Worm (Caenorhabditis elegans): ENCODE measurements around the gene ttr-9.
A peak's percentile ranks its signal among the peaks of the same experiment; 100 is the strongest.

ttr-9 gene

DNA sequence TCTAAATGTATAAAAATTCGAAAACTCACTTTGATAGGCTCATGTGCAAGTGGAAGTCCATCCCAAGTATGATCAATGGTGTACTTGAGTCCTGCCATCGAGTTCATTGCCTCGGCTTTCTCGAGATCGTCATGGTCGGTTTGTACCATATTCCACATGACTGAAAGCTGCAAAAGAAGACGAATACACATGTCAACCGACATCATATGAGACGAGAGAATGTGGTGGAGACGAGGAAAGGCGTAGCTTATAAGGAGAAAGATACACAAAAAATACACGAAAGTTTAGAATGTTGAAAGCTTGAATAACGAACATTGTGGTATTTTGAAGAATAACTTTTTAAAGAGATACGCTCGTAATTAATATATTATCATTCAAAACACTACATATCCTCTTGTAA, 6.7 kb upstream of the ttr-9 start, which contains the start of gene C33A12.3:
Gene C33A12.3, minus strand, starts transcription at position 167 of the 400 bp plus-strand sequence.
- TF ChIP-seq hlh-30 (tag; optimal IDR thresholded peaks at IDR 0.05; ENCODE audit: insufficient read depth) (peak; percentile 58), mxl-3 (GFP tag; optimal IDR thresholded peaks at IDR 0.05) (no peak)

DNA sequence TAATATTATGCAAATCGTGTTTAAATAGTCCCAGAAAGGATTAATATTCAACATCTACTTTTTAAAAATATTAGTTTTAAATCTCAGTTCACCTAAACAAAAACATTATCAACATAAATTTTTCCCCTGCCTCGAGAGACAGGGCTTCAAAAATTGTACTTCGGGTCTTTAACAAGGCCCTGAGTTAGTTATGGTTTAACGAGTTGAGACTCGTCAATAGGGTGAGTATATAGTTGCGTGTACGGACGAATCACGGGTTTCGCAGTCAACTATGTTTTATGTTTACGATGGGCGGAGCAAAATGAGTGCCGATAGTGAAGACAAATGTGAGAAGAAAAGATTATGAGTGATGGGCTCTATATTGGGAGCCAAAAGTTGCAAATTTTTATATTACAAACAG, 5.5 kb upstream of the ttr-9 start:
- TF ChIP-seq mes-2 (tag; optimal IDR thresholded peaks at IDR 0.05; ENCODE audit: poor library complexity, severe bottlenecking) (peak; percentile 54), pqm-1 (tag; optimal IDR thresholded peaks at IDR 0.05) (peak; percentile 8), spr-1 (tag; optimal IDR thresholded peaks at IDR 0.05) (no peak), nhr-77 (tag; optimal IDR thresholded peaks at IDR 0.05) (no peak), nhr-102 (tag; optimal IDR thresholded peaks at IDR 0.05) (peak; percentile 36), hlh-11 (tag; optimal IDR thresholded peaks at IDR 0.05) (peak; percentile 19), aha-1 (tag) (peak; percentile 99), snpc-1.2 (GFP tag; IDR thresholded peaks at IDR 0.05) (0 out of 2 replicates have a peak, but pooled peaks have one; percentile 6), set-16 (GFP tag; IDR thresholded peaks at IDR 0.05) (no peak), daf-16 (GFP tag; optimal IDR thresholded peaks at IDR 0.05) (no peak), daf-16 (tag; optimal IDR thresholded peaks at IDR 0.05) (peak; percentile 85), ces-1 (GFP tag; optimal IDR thresholded peaks at IDR 0.05) (no peak), aly-2 (tag; optimal IDR thresholded peaks at IDR 0.05) (no peak), lin-38 (GFP tag; IDR thresholded peaks at IDR 0.05) (peak; percentile 2; the same call in 1 of the 2 replicates), php-3 (GFP tag; IDR thresholded peaks at IDR 0.05) (peak; percentile 43; the same call in 1 of the 2 replicates)

DNA sequence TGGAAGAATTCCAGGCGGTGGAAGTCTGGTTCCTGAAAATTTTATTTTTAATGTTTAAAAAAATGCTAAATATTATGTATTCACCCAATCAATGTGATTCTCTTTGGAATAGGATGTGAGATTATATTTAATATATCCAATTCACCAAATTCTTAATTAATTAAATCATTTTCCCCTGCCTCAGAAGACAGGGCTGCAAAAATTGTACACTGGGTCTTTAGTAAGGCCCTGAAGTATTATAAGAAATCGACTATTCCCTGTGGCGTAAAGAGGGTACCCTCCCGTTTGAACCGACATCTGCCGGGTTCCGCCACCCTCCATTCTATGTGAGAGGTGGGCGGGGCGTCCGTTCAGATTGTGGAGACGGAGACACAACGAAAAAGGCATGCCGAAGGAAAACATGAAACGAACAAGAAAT, 5.1 kb upstream of the ttr-9 start:
- no peak for TF ChIP-seq dmd-9 (GFP tag; IDR thresholded peaks at IDR 0.05)
- no peak for TF ChIP-seq aly-2 (tag; optimal IDR thresholded peaks at IDR 0.05)
- no peak for TF ChIP-seq unc-130 (GFP tag; optimal IDR thresholded peaks at IDR 0.05)
- peak; percentile 53 for TF ChIP-seq F37D6.2 (tag; optimal IDR thresholded peaks at IDR 0.05)
- TF ChIP-seq php-3 (GFP tag; IDR thresholded peaks at IDR 0.05): no peak; the same call in 1 of the 2 replicates
- TF ChIP-seq F49E8.2 (tag; optimal IDR thresholded peaks at IDR 0.05; ENCODE audit: borderline replicate concordance): peak; percentile 62
- TF ChIP-seq ZK546.5 (tag; optimal IDR thresholded peaks at IDR 0.05): no peak
- TF ChIP-seq lin-29 (GFP tag; IDR thresholded peaks at IDR 0.05): no peak
- TF ChIP-seq ama-1 (optimal IDR thresholded peaks at IDR 0.05): peak; percentile 52
- TF ChIP-seq nhr-6 (tag; optimal IDR thresholded peaks at IDR 0.05): peak; percentile 66
- TF ChIP-seq nhr-102 (tag; optimal IDR thresholded peaks at IDR 0.05): peak; percentile 67
- peak; percentile 40; the same call in 1 of the 2 replicates for TF ChIP-seq ceh-20 (GFP tag; IDR thresholded peaks at IDR 0.05)
- no peak for TF ChIP-seq attf-4 (tag; optimal IDR thresholded peaks at IDR 0.05)
- TF ChIP-seq nhr-237 (tag; optimal IDR thresholded peaks at IDR 0.05): no peak
- peak; percentile 1 for TF ChIP-seq jun-1 (tag; optimal IDR thresholded peaks at IDR 0.05)
- TF ChIP-seq madf-5 (GFP tag; IDR thresholded peaks at IDR 0.05): no peak
- peak; percentile 89 for TF ChIP-seq dve-1 (tag; optimal IDR thresholded peaks at IDR 0.05; ENCODE audit: insufficient read depth)
- TF ChIP-seq dmd-6 (GFP tag; IDR thresholded peaks at IDR 0.05): peak; percentile 46
- TF ChIP-seq nhr-28 (tag; optimal IDR thresholded peaks at IDR 0.05): no peak
- TF ChIP-seq hlh-30 (tag; optimal IDR thresholded peaks at IDR 0.05; ENCODE audit: insufficient read depth): peak; percentile 66
- peak; percentile 46 for TF ChIP-seq ceh-32 (tag; optimal IDR thresholded peaks at IDR 0.05; ENCODE audit: poor library complexity)
- TF ChIP-seq dmd-8 (GFP tag; IDR thresholded peaks at IDR 0.05): no peak
- TF ChIP-seq nhr-77 (tag; optimal IDR thresholded peaks at IDR 0.05): no peak
- TF ChIP-seq lsy-2 (tag; optimal IDR thresholded peaks at IDR 0.05): peak; percentile 33 to 73
- TF ChIP-seq tra-1 (GFP tag; IDR thresholded peaks at IDR 0.05): 0 out of 2 replicates have a peak, but pooled peaks have one; percentile 17
- peak; percentile 68; the same call in 1 of the 2 replicates for TF ChIP-seq Y48G9A.11 (GFP tag; IDR thresholded peaks at IDR 0.05)
- TF ChIP-seq skn-1 (tag; optimal IDR thresholded peaks at IDR 0.05): no peak
- peak; percentile 48; the same call in 1 of the 2 replicates for TF ChIP-seq set-16 (GFP tag; IDR thresholded peaks at IDR 0.05)
- peak; percentile 86 for TF ChIP-seq F10B5.3 (tag; optimal IDR thresholded peaks at IDR 0.05)
- TF ChIP-seq snpc-4 (tag; optimal IDR thresholded peaks at IDR 0.05): peak; percentile 95
- no peak for TF ChIP-seq lin-39 (tag; optimal IDR thresholded peaks at IDR 0.05)
- TF ChIP-seq unc-39 (tag; optimal IDR thresholded peaks at IDR 0.05): no peak
- TF ChIP-seq lir-3 (tag; optimal IDR thresholded peaks at IDR 0.05): no peak
- no peak for TF ChIP-seq egl-27 (tag; optimal IDR thresholded peaks at IDR 0.05)
- peak; percentile 19 for TF ChIP-seq ztf-7 (tag; optimal IDR thresholded peaks at IDR 0.05)
- TF ChIP-seq F26F4.8 (GFP tag; conservative IDR thresholded peaks at IDR 0.05): no peak
- TF ChIP-seq hmg-1.1 (GFP tag; IDR thresholded peaks at IDR 0.05): peak; percentile 62

Measured in whole organism, L4 larva.